Fruit fly (Drosophila melanogaster) whole organism, embryonic: ENCODE data around the gene CG14082.

Experiments
- ATbp ChIP-seq: fragments of 200-800 bp; sonication (Bioruptor generic); optimal IDR thresholded peaks from 2 replicates; lab custom pipeline; 2017; ENCODE audit warnings: missing biosample characterization, mild to moderate bottlenecking, missing genetic modification characterization, missing genetic modification reagents
- Antp ChIP-seq: fragments of 200-800 bp; sonication (Bioruptor generic); optimal IDR thresholded peaks from 3 replicates; lab custom pipeline; 2016; ENCODE audit warnings: missing biosample characterization, missing genetic modification characterization
- Asciz ChIP-seq: fragments of 200-800 bp; sonication (Bioruptor generic); optimal IDR thresholded peaks from 2 replicates; lab custom pipeline; 2017; ENCODE audit warnings: missing biosample characterization, mild to moderate bottlenecking, missing genetic modification characterization, missing genetic modification reagents
- BtbVII ChIP-seq: fragments of 200-800 bp; sonication (Bioruptor generic); optimal IDR thresholded peaks from 3 replicates; lab custom pipeline; 2017; ENCODE audit warnings: missing biosample characterization, mild to moderate bottlenecking, missing genetic modification characterization
- CG10543 ChIP-seq: fragments of 200-800 bp; sonication (Bioruptor generic); optimal IDR thresholded peaks from 3 replicates; lab custom pipeline; 2017; ENCODE audit warnings: missing biosample characterization, mild to moderate bottlenecking, missing genetic modification characterization, moderate library complexity
- CG11247 ChIP-seq: fragments of 200-800 bp; sonication (Bioruptor generic); IDR thresholded peaks from 2 replicates; pipeline ENCODE4 v1.3.6; 2022; ENCODE audit warnings: missing biosample characterization, missing genetic modification characterization
- CG11504 ChIP-seq: fragments of 200-800 bp; sonication (Bioruptor generic); optimal IDR thresholded peaks from 3 replicates; lab custom pipeline; 2019; ENCODE audit warnings: missing biosample characterization, mild to moderate bottlenecking, missing genetic modification characterization, moderate library complexity
- CG12219 ChIP-seq: fragments of 200-800 bp; sonication (Bioruptor generic); optimal IDR thresholded peaks from 3 replicates; lab custom pipeline; 2018; ENCODE audit warnings: missing biosample characterization, mild to moderate bottlenecking, missing genetic modification characterization
- CG12299 ChIP-seq: fragments of 200-800 bp; sonication (Bioruptor generic); optimal IDR thresholded peaks from 2 replicates; lab custom pipeline; 2018; ENCODE audit warnings: missing biosample characterization, mild to moderate bottlenecking, missing genetic modification characterization
- CG12391 ChIP-seq: fragments of 200-800 bp; sonication (Bioruptor generic); optimal IDR thresholded peaks from 3 replicates; lab custom pipeline; 2018; ENCODE audit warnings: missing biosample characterization, mild to moderate bottlenecking, missing genetic modification characterization, moderate library complexity
- CG17361 ChIP-seq: fragments of 200-800 bp; sonication (Bioruptor generic); IDR thresholded peaks from 3 replicates; pipeline ENCODE4 v1.3.6; 2022; ENCODE audit warnings: missing biosample characterization, missing genetic modification characterization
- CG17612 ChIP-seq: fragments of 200-800 bp; sonication (Bioruptor generic); IDR thresholded peaks from 2 replicates; pipeline ENCODE4 v1.3.6; 2022; ENCODE audit warnings: missing biosample characterization, missing genetic modification characterization
- CG30403 ChIP-seq: fragments of 200-800 bp; sonication (Bioruptor generic); optimal IDR thresholded peaks from 3 replicates; lab custom pipeline; 2016; ENCODE audit warnings: missing biosample characterization, missing genetic modification characterization
- CG32767 ChIP-seq: fragments of 200-800 bp; sonication (Bioruptor generic); IDR thresholded peaks from 2 replicates; pipeline ENCODE4 v1.3.6; 2022; ENCODE audit warnings: missing biosample characterization, missing genetic modification characterization
- CG33557 ChIP-seq: fragments of 200-800 bp; sonication (Bioruptor generic); optimal IDR thresholded peaks from 2 replicates; lab custom pipeline; 2019; ENCODE audit warnings: missing biosample characterization, mild to moderate bottlenecking, missing genetic modification characterization, moderate library complexity
- CG5245 ChIP-seq: fragments of 200-800 bp; sonication (Bioruptor generic); optimal IDR thresholded peaks from 3 replicates; lab custom pipeline; 2016; ENCODE audit warnings: missing biosample characterization, missing genetic modification characterization
- CG7556 ChIP-seq: fragments of 200-800 bp; sonication (Bioruptor generic); optimal IDR thresholded peaks from 2 replicates; lab custom pipeline; 2017; ENCODE audit warnings: missing biosample characterization, mild to moderate bottlenecking, missing genetic modification characterization
- CG8359 ChIP-seq: fragments of 200-800 bp; sonication (Bioruptor generic); optimal IDR thresholded peaks from 2 replicates; lab custom pipeline; 2017; ENCODE audit warnings: missing biosample characterization, mild to moderate bottlenecking, missing genetic modification characterization, borderline replicate concordance
- D19A ChIP-seq: fragments of 200-800 bp; optimal IDR thresholded peaks from 3 replicates; lab custom pipeline; 2019; ENCODE audit warnings: missing biosample characterization, mild to moderate bottlenecking, missing genetic modification characterization, moderate library complexity
- D19B ChIP-seq: fragments of 200-800 bp; sonication (Bioruptor generic); optimal IDR thresholded peaks from 2 replicates; lab custom pipeline; 2017; ENCODE audit warnings: missing biosample characterization, mild to moderate bottlenecking, missing genetic modification characterization
- Dbx ChIP-seq: fragments of 200-800 bp; sonication (Bioruptor generic); IDR thresholded peaks from 3 replicates; pipeline ENCODE4 v1.3.6; 2022; ENCODE audit warnings: missing biosample characterization, missing genetic modification characterization
- Eip74EF ChIP-seq, 2 experiments: fragments of 200-800 bp in 1 of 2; fragments of >200 bp in 1 of 2; sonication (Bioruptor generic) in 1 of 2; optimal IDR thresholded peaks; 2 replicates each; lab custom pipeline; 2017 to 2019; ENCODE audit warnings: missing biosample characterization in 2 of 2, missing genetic modification characterization in 2 of 2, mild to moderate bottlenecking in 1 of 2, moderate library complexity in 1 of 2
- HHEX ChIP-seq: fragments of 200-800 bp; sonication (Bioruptor generic); optimal IDR thresholded peaks from 3 replicates; lab custom pipeline; 2017; ENCODE audit warnings: missing biosample characterization, mild to moderate bottlenecking, missing genetic modification characterization, missing genetic modification reagents
- HLH54F ChIP-seq: fragments of 200-800 bp; sonication (Bioruptor generic); optimal IDR thresholded peaks from 3 replicates; lab custom pipeline; 2016; ENCODE audit warnings: missing biosample characterization, missing genetic modification characterization
- Jarid2 ChIP-seq: fragments of 200-800 bp; sonication (Bioruptor generic); optimal IDR thresholded peaks from 3 replicates; lab custom pipeline; 2017; ENCODE audit warnings: mild to moderate bottlenecking, missing biosample characterization, missing genetic modification reagents, missing genetic modification characterization
- Mad ChIP-seq: fragments of 200-800 bp; sonication (Bioruptor generic); optimal IDR thresholded peaks from 2 replicates; lab custom pipeline; 2016; ENCODE audit warnings: missing biosample characterization, missing genetic modification characterization
- Myb ChIP-seq: fragments of 200-800 bp; sonication (Bioruptor generic); optimal IDR thresholded peaks from 2 replicates; lab custom pipeline; 2016; ENCODE audit warnings: missing biosample characterization, missing genetic modification characterization
- Neu2 ChIP-seq: fragments of 200-800 bp; sonication (Bioruptor generic); optimal IDR thresholded peaks from 3 replicates; lab custom pipeline; 2016; ENCODE audit warnings: missing biosample characterization, missing genetic modification characterization, borderline replicate concordance
- Nf-YB ChIP-seq: fragments of 200-800 bp; sonication (Bioruptor generic); optimal IDR thresholded peaks from 3 replicates; lab custom pipeline; 2019; ENCODE audit warnings: missing biosample characterization, mild to moderate bottlenecking, missing genetic modification characterization, moderate library complexity
- PHDP ChIP-seq: fragments of 200-800 bp; sonication (Bioruptor generic); optimal IDR thresholded peaks from 3 replicates; lab custom pipeline; 2018; ENCODE audit warnings: missing biosample characterization, mild to moderate bottlenecking, missing genetic modification characterization, moderate library complexity
- Ravus ChIP-seq: fragments of 200-800 bp; sonication (Bioruptor generic); IDR thresholded peaks from 2 replicates; pipeline ENCODE4 v1.3.6; 2022; ENCODE audit warnings: missing biosample characterization, missing genetic modification characterization
- Sin3A ChIP-seq: fragments of >200 bp; optimal IDR thresholded peaks from 2 replicates; lab custom pipeline; 2018
- Usf ChIP-seq: fragments of 200-800 bp; sonication (Bioruptor generic); optimal IDR thresholded peaks from 2 replicates; lab custom pipeline; 2017; ENCODE audit warnings: missing genotype, missing biosample characterization, missing genetic modification characterization
- Xbp1 ChIP-seq: fragments of 200-800 bp; sonication (Bioruptor generic); optimal IDR thresholded peaks from 3 replicates; lab custom pipeline; 2016; ENCODE audit warnings: missing biosample characterization, mild to moderate bottlenecking, missing genetic modification characterization
- emc ChIP-seq: fragments of 200-800 bp; sonication (Bioruptor generic); optimal IDR thresholded peaks from 2 replicates; lab custom pipeline; 2016; ENCODE audit warnings: missing biosample characterization, missing genetic modification characterization
- fd64A ChIP-seq: fragments of 200-800 bp; sonication (Bioruptor generic); optimal IDR thresholded peaks from 3 replicates; lab custom pipeline; 2018; ENCODE audit warnings: missing biosample characterization, mild to moderate bottlenecking, missing genetic modification characterization
- gro ChIP-seq: fragments of 200-800 bp; sonication (Bioruptor generic); optimal IDR thresholded peaks from 2 replicates; lab custom pipeline; 2016; ENCODE audit warnings: missing biosample characterization, missing genetic modification characterization
- gsb ChIP-seq: fragments of 200-800 bp; sonication (Bioruptor generic); IDR thresholded peaks from 2 replicates; pipeline ENCODE4 v1.3.6; 2022; ENCODE audit warnings: missing biosample characterization, missing genetic modification characterization
- jigr1 ChIP-seq: fragments of 200-800 bp; sonication (Bioruptor generic); IDR thresholded peaks from 3 replicates; pipeline ENCODE4 v1.3.6; 2022; ENCODE audit warnings: missing biosample characterization, missing genetic modification characterization
- klu ChIP-seq: fragments of 200-800 bp; sonication (Bioruptor generic); IDR thresholded peaks from 2 replicates; pipeline ENCODE4 v1.3.6; 2022; ENCODE audit warnings: missing biosample characterization, missing genetic modification characterization
- onecut ChIP-seq: fragments of 200-800 bp; sonication (Bioruptor generic); IDR thresholded peaks from 2 replicates; pipeline ENCODE4 v1.3.6; 2022; ENCODE audit warnings: missing biosample characterization, missing genetic modification characterization
- pho ChIP-seq: fragments of 200-800 bp; sonication (Bioruptor generic); optimal IDR thresholded peaks from 2 replicates; lab custom pipeline; 2016; ENCODE audit warnings: missing biosample characterization, missing genetic modification characterization
- schlank ChIP-seq: fragments of 200-800 bp; sonication (Bioruptor generic); optimal IDR thresholded peaks from 2 replicates; lab custom pipeline; 2018; ENCODE audit warnings: missing biosample characterization, mild to moderate bottlenecking, missing genetic modification characterization
- slbo ChIP-seq: fragments of 200-800 bp; sonication (Bioruptor generic); IDR thresholded peaks from 2 replicates; pipeline ENCODE4 v1.3.6; 2022; ENCODE audit warnings: missing biosample characterization, missing genetic modification characterization
- sob ChIP-seq: fragments of 200-800 bp; sonication (Bioruptor generic); IDR thresholded peaks from 2 replicates; pipeline ENCODE4 v1.3.6; 2022; ENCODE audit warnings: missing biosample characterization, missing genetic modification characterization
- ssp ChIP-seq: fragments of 200-800 bp; sonication (Bioruptor generic); IDR thresholded peaks from 2 replicates; pipeline ENCODE4 v1.3.6; 2022; ENCODE audit warnings: missing biosample characterization, missing genetic modification characterization
- stc ChIP-seq: fragments of 200-800 bp; sonication (Bioruptor generic); IDR thresholded peaks from 2 replicates; pipeline ENCODE4 v1.3.6; 2022; ENCODE audit warnings: missing biosample characterization, missing genetic modification characterization
- unpg ChIP-seq: fragments of 200-800 bp; sonication (Bioruptor generic); optimal IDR thresholded peaks from 3 replicates; lab custom pipeline; 2018; ENCODE audit warnings: missing biosample characterization, mild to moderate bottlenecking, missing genetic modification characterization, moderate library complexity
- wor ChIP-seq: fragments of 200-800 bp; sonication (Bioruptor generic); IDR thresholded peaks from 2 replicates; pipeline ENCODE4 v1.3.6; 2022; ENCODE audit warnings: missing biosample characterization, missing genetic modification characterization
- zfh2 ChIP-seq: fragments of 200-800 bp; sonication (Bioruptor generic); optimal IDR thresholded peaks from 2 replicates; lab custom pipeline; 2016; ENCODE audit warnings: missing biosample characterization, missing genetic modification characterization

CG14082 gene

dm6 chr3L:19071173-19071844 lies 67.5 kb downstream of the CG14082 start (continued):
- TF ChIP-seq ATbp, result peak; percentile 23
- TF ChIP-seq Jarid2 (GFP tag; lab: Kevin White, UChicago), result peak; percentile 30
- TF ChIP-seq CG10543 (GFP tag; lab: Kevin White, UChicago), result peak; percentile 69
- no peak for TF ChIP-seq ssp (GFP tag; lab: Robert Waterston, UW)
- TF ChIP-seq HLH54F (GFP tag; lab: Kevin White, UChicago), result no peak
- TF ChIP-seq D19A (tag; lab: Kevin White, UChicago), result no peak
- TF ChIP-seq zfh2, result peak; percentile 23
- no peak for TF ChIP-seq Usf
- TF ChIP-seq CG12219 (GFP tag; lab: Kevin White, UChicago), result no peak
- TF ChIP-seq Ravus (GFP tag; lab: Robert Waterston, UW), result no peak
- TF ChIP-seq gro (GFP tag; lab: Kevin White, UChicago), result peak; percentile 62
- TF ChIP-seq CG32767, result no peak
- no peak for TF ChIP-seq Antp
- TF ChIP-seq schlank (tag; lab: Kevin White, UChicago), result peak; percentile 49
- TF ChIP-seq HHEX (GFP tag; lab: Kevin White, UChicago), result no peak
- TF ChIP-seq Neu2 (GFP tag; lab: Kevin White, UChicago), result no peak
- TF ChIP-seq CG17612, result no peak
- TF ChIP-seq unpg (GFP tag; lab: Kevin White, UChicago), result peak; percentile 30
- TF ChIP-seq CG11504 (tag; lab: Kevin White, UChicago), result peak; percentile 41
- no peak for TF ChIP-seq CG33557 (GFP tag; lab: Kevin White, UChicago)
- TF ChIP-seq Nf-YB (GFP tag; lab: Kevin White, UChicago), result no peak
- TF ChIP-seq gsb, result no peak
- TF ChIP-seq CG30403 (GFP tag; lab: Kevin White, UChicago), result peak; percentile 17
- peak in 1 of 2 experiments; percentile 45 for TF ChIP-seq Eip74EF (GFP tag; optimal IDR thresholded peaks at IDR 0.05; lab: Kevin White, UChicago)
- no peak for TF ChIP-seq jigr1
- no peak for TF ChIP-seq fd64A (GFP tag; lab: Kevin White, UChicago)
- TF ChIP-seq CG17361 (GFP tag; lab: Robert Waterston, UW), result 0 out of 3 replicates have a peak, but pooled peaks have one; percentile 24
- no peak for TF ChIP-seq pho
- no peak for TF ChIP-seq Sin3A
- no peak for TF ChIP-seq onecut (GFP tag; lab: Robert Waterston, UW)
- no peak for TF ChIP-seq CG11247 (GFP tag; lab: Robert Waterston, UW)
- TF ChIP-seq Asciz (GFP tag; lab: Kevin White, UChicago), result no peak
- no peak for TF ChIP-seq wor (GFP tag; lab: Robert Waterston, UW)
- TF ChIP-seq slbo (GFP tag; lab: Robert Waterston, UW), result peak; percentile 54
- TF ChIP-seq stc (GFP tag; lab: Robert Waterston, UW), result no peak
- TF ChIP-seq CG12391, result no peak
- TF ChIP-seq sob (GFP tag; lab: Robert Waterston, UW), result 0 out of 2 replicates have a peak, but pooled peaks have one; percentile 7
- TF ChIP-seq Dbx (GFP tag; lab: Robert Waterston, UW), result 0 out of 3 replicates have a peak, but pooled peaks have one; percentile 33
- TF ChIP-seq CG12299 (tag; lab: Kevin White, UChicago), result no peak
- TF ChIP-seq BtbVII (GFP tag; lab: Kevin White, UChicago), result peak; percentile 19
- TF ChIP-seq klu (GFP tag; lab: Robert Waterston, UW), result peak; percentile 63
- TF ChIP-seq D19B (GFP tag; lab: Kevin White, UChicago), result peak; percentile 33
- TF ChIP-seq Mad (GFP tag; lab: Kevin White, UChicago), result no peak
- no peak for TF ChIP-seq PHDP
- no peak for TF ChIP-seq CG5245 (GFP tag; lab: Kevin White, UChicago)
- TF ChIP-seq Xbp1, result no peak
- TF ChIP-seq Myb (GFP tag; lab: Kevin White, UChicago), result no peak
- TF ChIP-seq emc (GFP tag; lab: Kevin White, UChicago), result no peak
- TF ChIP-seq CG7556 (GFP tag; lab: Kevin White, UChicago), result no peak
- TF ChIP-seq CG8359 (GFP tag; lab: Kevin White, UChicago), result no peak
